Worm (Caenorhabditis elegans): ENCODE results near the gene srh-78.
A peak's percentile ranks its signal among the peaks of the same experiment; 100 is the strongest.

srh-78 gene

DNA sequence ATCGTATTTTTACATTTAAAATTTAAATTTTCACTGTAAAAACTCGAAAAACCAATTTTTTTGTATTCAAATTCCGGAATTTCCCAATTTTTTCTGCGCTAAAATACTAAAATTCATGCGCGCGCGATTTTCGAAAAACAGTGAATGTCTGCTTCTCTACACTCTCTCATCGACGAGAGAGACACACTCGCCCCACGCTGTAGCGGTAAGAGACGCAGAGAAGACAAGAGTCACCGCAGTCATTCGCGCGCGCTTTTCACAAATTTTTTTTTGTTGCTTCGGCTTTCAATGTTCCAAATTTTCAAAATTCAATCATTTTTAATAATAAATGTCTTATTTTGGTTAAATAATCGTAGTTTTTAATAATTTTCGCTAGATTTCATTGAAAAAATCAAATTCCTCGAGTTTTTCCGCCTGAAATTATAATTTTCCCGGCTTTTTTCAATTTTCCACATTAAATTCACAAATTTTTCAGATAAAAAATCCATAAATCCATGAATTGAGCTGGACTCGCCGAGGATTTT is 31.2 kb upstream of the srh-78 start, which contains the start of gene arid-1 (continued):
- TF ChIP-seq daf-16 (GFP tag; optimal IDR thresholded peaks at IDR 0.05) = no peak
- no peak for TF ChIP-seq daf-16 (tag; optimal IDR thresholded peaks at IDR 0.05)
- no peak for TF ChIP-seq Y5F2A.4 (GFP tag; optimal IDR thresholded peaks at IDR 0.05)
- no peak for TF ChIP-seq ceh-28 (tag; optimal IDR thresholded peaks at IDR 0.05)
- no peak for TF ChIP-seq F26F4.8 (GFP tag; conservative IDR thresholded peaks at IDR 0.05)
- no peak for TF ChIP-seq tra-1 (GFP tag; IDR thresholded peaks at IDR 0.05)
- no peak for TF ChIP-seq spr-1 (tag; optimal IDR thresholded peaks at IDR 0.05)
- TF ChIP-seq mep-1 (tag; optimal IDR thresholded peaks at IDR 0.05) = peak; percentile 44
- TF ChIP-seq unc-39 (tag; optimal IDR thresholded peaks at IDR 0.05) = no peak
- 0 out of 2 replicates have a peak, but pooled peaks have one; percentile 17 for TF ChIP-seq Y48G9A.11 (GFP tag; IDR thresholded peaks at IDR 0.05)
- peak; percentile 39 for TF ChIP-seq fkh-10 (GFP tag; optimal IDR thresholded peaks at IDR 0.05)
- peak; percentile 55 for TF ChIP-seq aha-1 (tag)
- TF ChIP-seq nhr-48 (tag; optimal IDR thresholded peaks at IDR 0.05) = no peak
- no peak for TF ChIP-seq daf-19 (GFP tag; conservative IDR thresholded peaks at IDR 0.05)
- TF ChIP-seq lin-38 (GFP tag; IDR thresholded peaks at IDR 0.05) = peak; percentile 55
- TF ChIP-seq hmg-1.1 (GFP tag; IDR thresholded peaks at IDR 0.05) = peak; percentile 78
- no peak for TF ChIP-seq ZK546.5 (tag; optimal IDR thresholded peaks at IDR 0.05)
- peak in 1 of 2 experiments; percentile 45 for TF ChIP-seq unc-62 (GFP tag; optimal IDR thresholded peaks at IDR 0.05 in 1 of 2)
- TF ChIP-seq unc-62 (tag; optimal IDR thresholded peaks at IDR 0.05) = no peak
- TF ChIP-seq nhr-41 (GFP tag; IDR thresholded peaks at IDR 0.05) = no peak
- no peak for TF ChIP-seq mxl-2 (GFP tag; conservative IDR thresholded peaks at IDR 0.05)
- TF ChIP-seq nhr-11 (tag; optimal IDR thresholded peaks at IDR 0.05) = no peak
- TF ChIP-seq mdl-1 (tag; optimal IDR thresholded peaks at IDR 0.05) = peak in 1 of 2 experiments; percentile 27
- TF ChIP-seq ceh-62 (tag; optimal IDR thresholded peaks at IDR 0.05) = no peak
- TF ChIP-seq zip-2 (tag; optimal IDR thresholded peaks at IDR 0.05) = no peak
- TF ChIP-seq snpc-4 (tag; optimal IDR thresholded peaks at IDR 0.05) = no peak
- no peak for TF ChIP-seq daf-8 (GFP tag; IDR thresholded peaks at IDR 0.05)
- TF ChIP-seq vab-7 (GFP tag; IDR thresholded peaks at IDR 0.05) = no peak
- no peak for TF ChIP-seq nhr-111 (GFP tag; optimal IDR thresholded peaks at IDR 0.05)

ce11 chrV:189436-189835 is 27.5 kb upstream of the srh-78 start:
- TF ChIP-seq set-16 (GFP tag; IDR thresholded peaks at IDR 0.05) (peak; percentile 19; the same call in 1 of the 2 replicates), lim-7 (GFP tag; IDR thresholded peaks at IDR 0.05) (no peak)

ce11 chrV:194760-195159 is 22.2 kb upstream of the srh-78 start:
- TF ChIP-seq zfp-2 (tag; optimal IDR thresholded peaks at IDR 0.05) (no peak), F44E2.7 (GFP tag; IDR thresholded peaks at IDR 0.05) (no peak), tra-1 (GFP tag; IDR thresholded peaks at IDR 0.05) (no peak), snpc-4 (tag; optimal IDR thresholded peaks at IDR 0.05) (no peak), set-16 (GFP tag; IDR thresholded peaks at IDR 0.05) (peak; percentile 75)

DNA sequence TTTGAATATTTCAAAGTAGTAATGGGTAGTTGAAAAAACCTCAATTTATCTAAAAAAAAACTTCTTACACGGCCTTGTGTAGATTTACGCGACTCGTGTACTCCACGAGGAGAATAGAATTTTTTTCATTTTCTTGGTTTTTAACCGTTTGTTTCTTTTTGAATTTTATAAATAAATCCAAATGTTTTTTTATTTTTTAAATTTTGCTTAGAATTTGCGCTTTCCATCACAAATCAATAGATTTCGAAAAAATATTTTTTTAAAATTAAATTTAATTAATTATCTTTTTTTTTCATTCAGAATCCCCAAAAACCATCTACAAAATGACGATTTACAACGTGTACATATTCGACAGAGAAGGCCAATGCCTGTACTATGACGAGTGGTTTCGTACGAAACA is 15.6 kb upstream of the srh-78 start, which contains the start of gene trpp-1:
Gene trpp-1 (plus strand): TSS at position 301 of the 400 bp plus-strand sequence.
- peak; percentile 15 for TF ChIP-seq aha-1 (tag)
- TF ChIP-seq dmd-9 (GFP tag; IDR thresholded peaks at IDR 0.05) = no peak
- no peak for TF ChIP-seq tag-97 (GFP tag; IDR thresholded peaks at IDR 0.05)
- no peak for TF ChIP-seq nhr-111 (GFP tag; optimal IDR thresholded peaks at IDR 0.05)
- TF ChIP-seq hif-1 (tag; optimal IDR thresholded peaks at IDR 0.05) = no peak

Data from whole organism, L4 larva.